Fruit fly (Drosophila melanogaster) whole organism, embryonic: ENCODE measurements around the gene Tcs6.

Source experiments
- Blimp-1 ChIP-seq: fragments of 200-800 bp; sonication (Bioruptor generic); optimal IDR thresholded peaks from 3 replicates; lab custom pipeline; 2018; ENCODE audit warnings: missing biosample characterization, missing genetic modification characterization, mild to moderate bottlenecking, moderate library complexity, missing genetic modification reagents
- CG10274 ChIP-seq: fragments of 200-800 bp; sonication (Bioruptor generic); optimal IDR thresholded peaks from 3 replicates; lab custom pipeline; 2017; ENCODE audit warnings: missing biosample characterization, mild to moderate bottlenecking, missing genetic modification characterization
- CG10565 ChIP-seq: fragments of 200-800 bp; sonication (Bioruptor generic); optimal IDR thresholded peaks from 3 replicates; lab custom pipeline; 2016; ENCODE audit warnings: missing biosample characterization, mild to moderate bottlenecking, missing genetic modification characterization
- CG11085 ChIP-seq: fragments of 200-800 bp; sonication (Bioruptor generic); IDR thresholded peaks from 2 replicates; pipeline ENCODE4 v1.3.6; 2022; ENCODE audit warnings: missing biosample characterization, missing genetic modification characterization
- CG13296 ChIP-seq: fragments of 200-800 bp; sonication (Bioruptor generic); optimal IDR thresholded peaks from 3 replicates; lab custom pipeline; 2018; ENCODE audit warnings: missing biosample characterization, mild to moderate bottlenecking, missing genetic modification characterization
- CG13424 ChIP-seq: fragments of 200-800 bp; sonication (Bioruptor generic); optimal IDR thresholded peaks from 2 replicates; lab custom pipeline; 2019; ENCODE audit warnings: missing biosample characterization, mild to moderate bottlenecking, missing genetic modification characterization, moderate library complexity
- CG17912 ChIP-seq: fragments of 200-800 bp; sonication (Bioruptor generic); optimal IDR thresholded peaks from 2 replicates; lab custom pipeline; 2018; ENCODE audit warnings: missing biosample characterization, mild to moderate bottlenecking, missing genetic modification characterization
- CG32767 ChIP-seq: fragments of 200-800 bp; sonication (Bioruptor generic); IDR thresholded peaks from 2 replicates; pipeline ENCODE4 v1.3.6; 2022; ENCODE audit warnings: missing biosample characterization, missing genetic modification characterization
- CG3726 ChIP-seq: fragments of 200-800 bp; sonication (Bioruptor generic); IDR thresholded peaks from 3 replicates; pipeline ENCODE4, ENCODE4 v1.3.6; 2022; ENCODE audit warnings: missing biosample characterization, missing genetic modification characterization
- CG4282 ChIP-seq: fragments of 200-800 bp; sonication (Bioruptor generic); optimal IDR thresholded peaks from 2 replicates; lab custom pipeline; 2016; ENCODE audit warnings: missing biosample characterization, missing genetic modification characterization
- CG6683 ChIP-seq: fragments of 200-800 bp; sonication (Bioruptor generic); optimal IDR thresholded peaks from 2 replicates; lab custom pipeline; 2017; ENCODE audit warnings: missing biosample characterization, mild to moderate bottlenecking, missing genetic modification characterization, missing genetic modification reagents
- CG6765 ChIP-seq: fragments of 200-800 bp; sonication (Bioruptor generic); optimal IDR thresholded peaks from 3 replicates; lab custom pipeline; 2017; ENCODE audit warnings: missing biosample characterization, mild to moderate bottlenecking, missing genetic modification characterization
- CG7357 ChIP-seq: fragments of 200-800 bp; sonication (Bioruptor generic); IDR thresholded peaks from 3 replicates; pipeline ENCODE4 v1.3.6; 2022; ENCODE audit warnings: missing biosample characterization, missing genetic modification characterization
- Dfd ChIP-seq, 2 experiments: fragments of >200 bp; optimal IDR thresholded peaks; 2 replicates each; lab custom pipeline; 2017; ENCODE audit warnings: missing biosample characterization in 2 of 2, missing genetic modification characterization in 2 of 2
- Fer1 ChIP-seq: fragments of 200-800 bp; sonication (Bioruptor generic); optimal IDR thresholded peaks from 2 replicates; lab custom pipeline; 2017; ENCODE audit warnings: missing biosample characterization, mild to moderate bottlenecking, missing genetic modification characterization
- Fer3 ChIP-seq: fragments of 200-800 bp; sonication (Bioruptor generic); optimal IDR thresholded peaks from 2 replicates; lab custom pipeline; 2018; ENCODE audit warnings: missing biosample characterization, mild to moderate bottlenecking, missing genetic modification characterization, moderate library complexity
- GATAe ChIP-seq: fragments of 200-800 bp; sonication (Bioruptor generic); conservative IDR thresholded peaks from 2 replicates; pipeline ENCODE4 v1.3.6; 2022; ENCODE audit warnings: missing biosample characterization, missing genetic modification characterization
- Hr3 ChIP-seq: fragments of 200-800 bp; sonication (Bioruptor generic); optimal IDR thresholded peaks from 3 replicates; lab custom pipeline; 2016; ENCODE audit warnings: missing biosample characterization, missing genetic modification characterization
- Hr51 ChIP-seq, 2 experiments: fragments of 200-800 bp; sonication (Bioruptor generic); optimal IDR thresholded peaks; 2 replicates in 1 of 2; 3 replicates in 1 of 2; lab custom pipeline; 2016 to 2018; ENCODE audit warnings: missing biosample characterization in 2 of 2, missing genetic modification characterization in 2 of 2, mild to moderate bottlenecking in 1 of 2, moderate library complexity in 1 of 2
- Max ChIP-seq: fragments of 200-800 bp; sonication (Bioruptor generic); optimal IDR thresholded peaks from 2 replicates; lab custom pipeline; 2016; ENCODE audit warnings: missing biosample characterization, mild to moderate bottlenecking, missing genetic modification characterization
- Myb ChIP-seq: fragments of 200-800 bp; sonication (Bioruptor generic); optimal IDR thresholded peaks from 2 replicates; lab custom pipeline; 2016; ENCODE audit warnings: missing biosample characterization, missing genetic modification characterization
- NK7.1 ChIP-seq: fragments of 200-800 bp; sonication (Bioruptor generic); optimal IDR thresholded peaks from 3 replicates; lab custom pipeline; 2016; ENCODE audit warnings: missing biosample characterization, missing genetic modification characterization
- Nf-YA ChIP-seq: fragments of 200-800 bp; sonication (Bioruptor generic); IDR thresholded peaks from 2 replicates; pipeline ENCODE4 v1.3.6; 2022; ENCODE audit warnings: missing biosample characterization, missing genetic modification characterization
- Oaz ChIP-seq: fragments of 200-800 bp; sonication (Bioruptor generic); IDR thresholded peaks from 2 replicates; pipeline ENCODE4 v1.3.6; 2022; ENCODE audit warnings: missing biosample characterization, missing genetic modification characterization
- ac ChIP-seq: fragments of 200-800 bp; sonication (Bioruptor generic); optimal IDR thresholded peaks from 3 replicates; lab custom pipeline; 2017; ENCODE audit warnings: missing biosample characterization, mild to moderate bottlenecking, missing genetic modification characterization
- chinmo ChIP-seq: fragments of 200-800 bp; sonication (Bioruptor generic); IDR thresholded peaks from 4 replicates; pipeline ENCODE4 v1.3.6; 2022; ENCODE audit warnings: missing biosample characterization, missing genetic modification characterization; ENCODE audit not compliant: partially characterized antibody
- crc ChIP-seq: fragments of 200-800 bp; sonication (Bioruptor generic); optimal IDR thresholded peaks from 2 replicates; lab custom pipeline; 2016; ENCODE audit warnings: missing biosample characterization, missing genetic modification characterization
- cwo ChIP-seq: fragments of 200-800 bp; sonication (Bioruptor generic); optimal IDR thresholded peaks from 3 replicates; lab custom pipeline; 2017; ENCODE audit warnings: missing biosample characterization, missing genetic modification characterization, mild to moderate bottlenecking, moderate library complexity, missing genetic modification reagents
- dati ChIP-seq: fragments of 200-800 bp; sonication (Bioruptor generic); IDR thresholded peaks from 2 replicates; pipeline ENCODE4 v1.3.6; 2022; ENCODE audit warnings: missing biosample characterization, missing genetic modification characterization
- dimm ChIP-seq: fragments of 200-800 bp; sonication (Bioruptor generic); IDR thresholded peaks from 2 replicates; pipeline ENCODE4 v1.3.6; 2022; ENCODE audit warnings: missing biosample characterization, missing genetic modification characterization
- esg ChIP-seq: fragments of 200-800 bp; sonication (Bioruptor generic); conservative IDR thresholded peaks from 2 replicates; pipeline ENCODE4 v1.3.6; 2022; ENCODE audit warnings: missing biosample characterization, missing genetic modification characterization
- hth ChIP-seq: fragments of >200 bp; optimal IDR thresholded peaks from 2 replicates; lab custom pipeline; 2017; ENCODE audit warnings: inconsistent platforms
- klu ChIP-seq: fragments of 200-800 bp; sonication (Bioruptor generic); IDR thresholded peaks from 2 replicates; pipeline ENCODE4 v1.3.6; 2022; ENCODE audit warnings: missing biosample characterization, missing genetic modification characterization
- kni ChIP-seq: fragments of 200-800 bp; sonication (Bioruptor generic); optimal IDR thresholded peaks from 3 replicates; lab custom pipeline; 2017; ENCODE audit warnings: mild to moderate bottlenecking, missing biosample characterization, missing genetic modification reagents, missing genetic modification characterization
- lov ChIP-seq, 2 experiments: fragments of 200-800 bp in 1 of 2; fragments of >200 bp in 1 of 2; sonication (Bioruptor generic) in 1 of 2; IDR thresholded peaks in 1 of 2; optimal IDR thresholded peaks in 1 of 2; 2 replicates in 1 of 2; 3 replicates in 1 of 2; pipeline versions ENCODE4 v1.3.6 to Lab custom; 2017 to 2022; ENCODE audit warnings: missing biosample characterization in 1 of 2, missing genetic modification characterization in 1 of 2
- nerfin-1 ChIP-seq: fragments of 200-800 bp; sonication (Bioruptor generic); optimal IDR thresholded peaks from 3 replicates; lab custom pipeline; 2019; ENCODE audit warnings: missing biosample characterization, mild to moderate bottlenecking, missing genetic modification characterization, moderate library complexity
- onecut ChIP-seq: fragments of 200-800 bp; sonication (Bioruptor generic); IDR thresholded peaks from 2 replicates; pipeline ENCODE4 v1.3.6; 2022; ENCODE audit warnings: missing biosample characterization, missing genetic modification characterization
- p53 ChIP-seq: fragments of 200-800 bp; sonication (Bioruptor generic); optimal IDR thresholded peaks from 2 replicates; lab custom pipeline; 2016; ENCODE audit warnings: missing biosample characterization, missing genetic modification characterization
- pzg ChIP-seq: fragments of 200-800 bp; sonication (Bioruptor generic); optimal IDR thresholded peaks from 3 replicates; lab custom pipeline; 2018; ENCODE audit warnings: missing biosample characterization, mild to moderate bottlenecking, missing genetic modification characterization, moderate library complexity
- rib ChIP-seq: fragments of 200-800 bp; sonication (Bioruptor generic); IDR thresholded peaks from 2 replicates; pipeline ENCODE4 v1.3.6; 2022; ENCODE audit warnings: missing biosample characterization, missing genetic modification characterization
- sc ChIP-seq, 3 experiments: fragments of >200 bp in 2 of 3; fragments of 200-800 bp in 1 of 3; sonication (Bioruptor generic) in 1 of 3; optimal IDR thresholded peaks; 2 replicates in 2 of 3; 3 replicates in 1 of 3; lab custom pipeline; 2017; ENCODE audit warnings: mild to moderate bottlenecking in 1 of 3, missing biosample characterization in 1 of 3, missing genetic modification characterization in 1 of 3, missing genetic modification reagents in 1 of 3
- sens-2 ChIP-seq: fragments of 200-800 bp; sonication (Bioruptor generic); IDR thresholded peaks from 2 replicates; pipeline ENCODE4 v1.3.6; 2022; ENCODE audit warnings: missing biosample characterization, missing genetic modification characterization
- sisA ChIP-seq: fragments of 200-800 bp; sonication (Bioruptor generic); IDR thresholded peaks from 2 replicates; pipeline ENCODE4 v1.3.6; 2022; ENCODE audit warnings: missing biosample characterization, missing genetic modification characterization
- stwl ChIP-seq: fragments of 200-800 bp; sonication (Bioruptor generic); optimal IDR thresholded peaks from 3 replicates; lab custom pipeline; 2018; ENCODE audit warnings: missing biosample characterization, mild to moderate bottlenecking, missing genetic modification characterization, moderate library complexity
- tin ChIP-seq: fragments of 200-800 bp; sonication (Bioruptor generic); optimal IDR thresholded peaks from 3 replicates; lab custom pipeline; 2016; ENCODE audit warnings: missing biosample characterization, missing genetic modification characterization
- tio ChIP-seq: fragments of 200-800 bp; sonication (Bioruptor generic); optimal IDR thresholded peaks from 2 replicates; lab custom pipeline; 2017; ENCODE audit warnings: missing biosample characterization, missing genetic modification characterization, inconsistent platforms
- twi ChIP-seq: fragments of 200-800 bp; optimal IDR thresholded peaks from 2 replicates; lab custom pipeline; 2019; ENCODE audit warnings: missing biosample characterization, mild to moderate bottlenecking, missing genetic modification characterization, moderate library complexity
- unpg ChIP-seq: fragments of 200-800 bp; sonication (Bioruptor generic); optimal IDR thresholded peaks from 3 replicates; lab custom pipeline; 2018; ENCODE audit warnings: missing biosample characterization, mild to moderate bottlenecking, missing genetic modification characterization, moderate library complexity
- wor ChIP-seq: fragments of 200-800 bp; sonication (Bioruptor generic); IDR thresholded peaks from 2 replicates; pipeline ENCODE4 v1.3.6; 2022; ENCODE audit warnings: missing biosample characterization, missing genetic modification characterization
- zf30C ChIP-seq: fragments of 200-800 bp; sonication (Bioruptor generic); optimal IDR thresholded peaks from 3 replicates; lab custom pipeline; 2018; ENCODE audit warnings: missing biosample characterization, mild to moderate bottlenecking, missing genetic modification characterization

Gene Tcs6

dm6 chr3R:26014262-26014833 lies 43.7 kb downstream of the Tcs6 start, which contains the start of gene Kaz-m1 (continued):
- TF ChIP-seq CG4282 (GFP tag; lab: Kevin White, UChicago) (no peak), ac (GFP tag; lab: Kevin White, UChicago) (no peak), pzg (GFP tag; lab: Kevin White, UChicago) (no peak), twi (tag; lab: Kevin White, UChicago) (no peak), klu (GFP tag; lab: Robert Waterston, UW) (no peak), Hr51 (GFP tag; optimal IDR thresholded peaks at IDR 0.05; lab: Kevin White, UChicago) (peak in 1 of 2 experiments; percentile 66), chinmo (no peak), sisA (no peak), CG6765 (GFP tag; lab: Kevin White, UChicago) (peak; percentile 1), dimm (GFP tag; lab: Robert Waterston, UW) (no peak), Max (GFP tag; lab: Kevin White, UChicago) (no peak), nerfin-1 (tag; lab: Kevin White, UChicago) (peak; percentile 50), lov (optimal IDR thresholded peaks at IDR 0.05; lab: Kevin White, UChicago) (no peak), lov (GFP tag; IDR thresholded peaks at IDR 0.05; lab: Robert Waterston, UW) (no peak), esg (GFP tag; lab: Robert Waterston, UW) (no peak), zf30C (GFP tag; lab: Kevin White, UChicago) (no peak), kni (GFP tag; lab: Kevin White, UChicago) (no peak), unpg (peak; percentile 59), sc (optimal IDR thresholded peaks at IDR 0.05; lab: Kevin White, UChicago) (no peak), sc (GFP tag; optimal IDR thresholded peaks at IDR 0.05; lab: Kevin White, UChicago) (peak; percentile 6), hth (lab: Kevin White, UChicago) (no peak), Hr3 (GFP tag; lab: Kevin White, UChicago) (no peak), tio (GFP tag; lab: Kevin White, UChicago) (no peak), onecut (GFP tag; lab: Robert Waterston, UW) (no peak), Fer3 (peak; percentile 59), NK7.1 (no peak), Nf-YA (GFP tag; lab: Robert Waterston, UW) (no peak), Fer1 (GFP tag; lab: Kevin White, UChicago) (peak; percentile 29), Blimp-1 (GFP tag; lab: Kevin White, UChicago) (peak; percentile 57), wor (GFP tag; lab: Robert Waterston, UW) (no peak), CG11085 (GFP tag; lab: Robert Waterston, UW) (no peak), CG32767 (GFP tag; lab: Robert Waterston, UW) (peak; percentile 38; the same call in 1 of the 2 replicates), CG17912 (GFP tag; lab: Kevin White, UChicago) (no peak), stwl (tag; lab: Kevin White, UChicago) (no peak), Dfd (GFP tag; optimal IDR thresholded peaks at IDR 0.05; lab: Kevin White, UChicago) (no peak), CG10565 (GFP tag; lab: Kevin White, UChicago) (no peak), Myb (GFP tag; lab: Kevin White, UChicago) (no peak), CG7357 (GFP tag; lab: Robert Waterston, UW) (no peak), dati (GFP tag; lab: Robert Waterston, UW) (no peak), CG10274 (no peak), CG13424 (tag; lab: Kevin White, UChicago) (peak; percentile 61), CG3726 (GFP tag; lab: Robert Waterston, UW) (no peak), tin (GFP tag; lab: Kevin White, UChicago) (no peak), Oaz (GFP tag; lab: Robert Waterston, UW) (no peak), CG13296 (GFP tag; lab: Kevin White, UChicago) (peak; percentile 12), CG6683 (GFP tag; lab: Kevin White, UChicago) (no peak), p53 (GFP tag; lab: Kevin White, UChicago) (no peak), rib (no peak), crc (GFP tag; lab: Kevin White, UChicago) (no peak), GATAe (GFP tag; lab: Robert Waterston, UW) (peak; percentile 57), sens-2 (GFP tag; lab: Robert Waterston, UW) (no peak), cwo (GFP tag; lab: Kevin White, UChicago) (peak; percentile 47)
